Fruit fly (Drosophila melanogaster) whole organism, wandering third instar larva: ENCODE data around the gene CG14567.

Experiments used
- Abd-B ChIP-seq: fragments of >200 bp; optimal IDR thresholded peaks from 2 replicates; lab custom pipeline; 2017; ENCODE audit warnings: missing biosample characterization, missing genetic modification characterization
- Dfd ChIP-seq: fragments of >200 bp; optimal IDR thresholded peaks from 2 replicates; lab custom pipeline; 2017; ENCODE audit warnings: missing biosample characterization, missing genetic modification characterization
- Dif ChIP-seq: fragments of 200-275, 200-300 bp; sonication (Bioruptor generic); optimal IDR thresholded peaks from 2 replicates; lab custom pipeline; 2018; ENCODE audit warnings: missing biosample characterization, missing genetic modification characterization; ENCODE audit not compliant: partially characterized antibody
- Hr78 ChIP-seq: fragments of >200 bp; optimal IDR thresholded peaks from 2 replicates; lab custom pipeline; 2017; ENCODE audit warnings: missing biosample characterization, missing genetic modification characterization
- Jra ChIP-seq: sonication (Bioruptor generic); optimal IDR thresholded peaks from 2 replicates; lab custom pipeline; 2016; ENCODE audit warnings: missing biosample characterization, missing genetic modification characterization
- Vsx2 ChIP-seq: fragments of 200-300, 225-300 bp; sonication (Bioruptor generic); optimal IDR thresholded peaks from 2 replicates; lab custom pipeline; 2018; ENCODE audit warnings: missing biosample characterization, missing genetic modification characterization; ENCODE audit not compliant: partially characterized antibody
- ey ChIP-seq: fragments of 200-800 bp; sonication (Bioruptor generic); optimal IDR thresholded peaks from 2 replicates; lab custom pipeline; 2016; ENCODE audit warnings: missing biosample characterization, missing genetic modification characterization
- fru ChIP-seq: fragments of 200-800 bp; sonication (Bioruptor generic); optimal IDR thresholded peaks from 3 replicates; lab custom pipeline; 2016; ENCODE audit warnings: missing biosample characterization, mild to moderate bottlenecking, missing genetic modification characterization
- h ChIP-seq: fragments of 200-800 bp; sonication (Bioruptor generic); optimal IDR thresholded peaks from 3 replicates; lab custom pipeline; 2016; ENCODE audit warnings: missing biosample characterization, mild to moderate bottlenecking, missing genetic modification characterization
- jim ChIP-seq: fragments of 175-275, 200-325 bp; sonication (Bioruptor generic); optimal IDR thresholded peaks from 2 replicates; lab custom pipeline; 2016; ENCODE audit warnings: missing biosample characterization, mild to moderate bottlenecking, missing genetic modification characterization
- pan ChIP-seq: fragments of >200 bp; optimal IDR thresholded peaks from 2 replicates; lab custom pipeline; 2017
- woc ChIP-seq: sonication (Bioruptor generic); optimal IDR thresholded peaks from 2 replicates; lab custom pipeline; 2016; ENCODE audit warnings: missing biosample characterization, mild to moderate bottlenecking, missing genetic modification characterization

- no peak for TF ChIP-seq Hr78
- no peak for TF ChIP-seq h (GFP tag; lab: Kevin White, UChicago)
- TF ChIP-seq Abd-B (GFP tag; lab: Kevin White, UChicago), result no peak
- no peak for TF ChIP-seq Dif
- no peak for TF ChIP-seq fru (GFP tag; lab: Kevin White, UChicago)
- TF ChIP-seq Jra (GFP tag; lab: Kevin White, UChicago), result no peak
- no peak for TF ChIP-seq Vsx2 (GFP tag; lab: Kevin White, UChicago)
- no peak for TF ChIP-seq jim (GFP tag; lab: Kevin White, UChicago)
- no peak for TF ChIP-seq woc (GFP tag; lab: Kevin White, UChicago)
- peak; percentile 95 for TF ChIP-seq Dfd (GFP tag; lab: Kevin White, UChicago)
- TF ChIP-seq ey, result no peak
- no peak for TF ChIP-seq pan (lab: Kevin White, UChicago)
Measured at dm6 chr3L:21718233-21718632, 20.0 kb downstream of the CG14567 start.
